Worm (Caenorhabditis elegans) whole organism, early embryonic: ENCODE data around the gene C05B5.11.

Experiments used
- B0310.2 ChIP-seq: sonication (generic microtip); optimal IDR thresholded peaks from 2 replicates; lab custom pipeline; 2016; ENCODE audit warnings: mild to moderate bottlenecking, missing genetic modification characterization, missing compliant biosample characterization
- F13C5.2 ChIP-seq: sonication (generic microtip); optimal IDR thresholded peaks from 2 replicates; lab custom pipeline; 2017; ENCODE audit warnings: mild to moderate bottlenecking, missing genetic modification characterization, inconsistent platforms, missing compliant biosample characterization
- aly-1 ChIP-seq: sonication (generic microtip); optimal IDR thresholded peaks from 2 replicates; lab custom pipeline; 2016; ENCODE audit warnings: missing genetic modification characterization, missing compliant biosample characterization
- ama-1 ChIP-seq: fragments of 150-350 bp; optimal IDR thresholded peaks from 2 replicates; lab custom pipeline; 2014
- ceh-13 ChIP-seq: fragments of 200-800 bp; sonication (Bioruptor generic); optimal IDR thresholded peaks from 2 replicates; lab custom pipeline; 2018; ENCODE audit warnings: mild to moderate bottlenecking, missing genetic modification characterization, missing compliant biosample characterization
- ceh-36 ChIP-seq: sonication (generic microtip); optimal IDR thresholded peaks from 2 replicates; lab custom pipeline; 2016; ENCODE audit warnings: missing genetic modification characterization, inconsistent platforms, missing compliant biosample characterization
- ets-7 ChIP-seq: sonication (generic microtip); optimal IDR thresholded peaks from 2 replicates; lab custom pipeline; 2016; ENCODE audit warnings: missing genotype, missing genetic modification characterization, missing compliant biosample characterization
- flt-1 ChIP-seq: fragments of 200-800 bp; sonication (Bioruptor generic); IDR thresholded peaks from 2 replicates; pipeline ENCODE4 v1.3.6; 2022; ENCODE audit warnings: missing genetic modification characterization, missing compliant biosample characterization
- hmbx-1 ChIP-seq: sonication (generic microtip); optimal IDR thresholded peaks from 2 replicates; lab custom pipeline; 2016; ENCODE audit warnings: mild to moderate bottlenecking, missing genetic modification characterization, missing compliant biosample characterization
- hmg-4 ChIP-seq: fragments of 200-800 bp; sonication (Bioruptor generic); optimal IDR thresholded peaks from 2 replicates; lab custom pipeline; 2018; ENCODE audit warnings: mild to moderate bottlenecking, missing genetic modification characterization, missing compliant biosample characterization
- hnd-1 ChIP-seq: sonication (generic microtip); optimal IDR thresholded peaks from 2 replicates; lab custom pipeline; 2016; ENCODE audit warnings: missing genetic modification characterization, missing compliant biosample characterization
- pes-1 ChIP-seq: fragments of 200-800 bp; sonication (Bioruptor generic); IDR thresholded peaks from 2 replicates; pipeline ENCODE4 v1.3.6; 2022; ENCODE audit warnings: missing genetic modification reagents, missing genetic modification characterization, missing compliant biosample characterization
- scrt-1 ChIP-seq: fragments of 200-800 bp; sonication (Bioruptor generic); IDR thresholded peaks from 2 replicates; pipeline ENCODE4 v1.3.6; 2022; ENCODE audit warnings: missing genetic modification characterization, missing compliant biosample characterization
- sea-1 ChIP-seq: fragments of 200-800 bp; sonication (Bioruptor generic); conservative IDR thresholded peaks from 2 replicates; pipeline ENCODE4 v1.3.6; 2022; ENCODE audit warnings: missing genetic modification characterization, missing compliant biosample characterization
- tbx-11 ChIP-seq: fragments of 200-800 bp; sonication (Bioruptor generic); IDR thresholded peaks from 2 replicates; pipeline ENCODE4 v1.3.6; 2022; ENCODE audit warnings: missing genetic modification characterization, missing compliant biosample characterization
- tbx-37 ChIP-seq: fragments of 200-800 bp; sonication (Bioruptor generic); conservative IDR thresholded peaks from 2 replicates; pipeline ENCODE4 v1.3.6; 2022; ENCODE audit warnings: missing genetic modification reagents, missing genetic modification characterization, missing compliant biosample characterization
- tra-4 ChIP-seq: sonication (generic microtip); optimal IDR thresholded peaks from 2 replicates; lab custom pipeline; 2017; ENCODE audit warnings: missing genetic modification characterization, missing compliant biosample characterization

The C05B5.11 gene

ce11 chrIII:9973765-9974164, 30.5 kb upstream of the C05B5.11 start, which contains the start of gene R10E12.2:
R10E12.2 (minus strand) TSS chrIII:9973865.
- TF ChIP-seq scrt-1 (GFP tag; lab: Robert Waterston, UW) (no peak), hmg-4 (GFP tag; lab: Kevin White, UChicago) (no peak), ets-7 (tag; lab: Kevin White, UChicago) (no peak), ceh-36 (tag; lab: Kevin White, UChicago) (no peak), sea-1 (no peak), tbx-37 (GFP tag; lab: Robert Waterston, UW) (no peak), F13C5.2 (tag; lab: Kevin White, UChicago) (no peak), hmbx-1 (tag; lab: Kevin White, UChicago) (no peak), flt-1 (GFP tag; lab: Robert Waterston, UW) (no peak), hnd-1 (no peak), aly-1 (tag; lab: Kevin White, UChicago) (no peak), pes-1 (GFP tag; lab: Robert Waterston, UW) (no peak), B0310.2 (tag; lab: Kevin White, UChicago) (no peak), ama-1 (lab: Kevin White, UChicago) (no peak), tbx-11 (GFP tag; lab: Robert Waterston, UW) (no peak), ceh-13 (GFP tag; lab: Kevin White, UChicago) (no peak)

DNA sequence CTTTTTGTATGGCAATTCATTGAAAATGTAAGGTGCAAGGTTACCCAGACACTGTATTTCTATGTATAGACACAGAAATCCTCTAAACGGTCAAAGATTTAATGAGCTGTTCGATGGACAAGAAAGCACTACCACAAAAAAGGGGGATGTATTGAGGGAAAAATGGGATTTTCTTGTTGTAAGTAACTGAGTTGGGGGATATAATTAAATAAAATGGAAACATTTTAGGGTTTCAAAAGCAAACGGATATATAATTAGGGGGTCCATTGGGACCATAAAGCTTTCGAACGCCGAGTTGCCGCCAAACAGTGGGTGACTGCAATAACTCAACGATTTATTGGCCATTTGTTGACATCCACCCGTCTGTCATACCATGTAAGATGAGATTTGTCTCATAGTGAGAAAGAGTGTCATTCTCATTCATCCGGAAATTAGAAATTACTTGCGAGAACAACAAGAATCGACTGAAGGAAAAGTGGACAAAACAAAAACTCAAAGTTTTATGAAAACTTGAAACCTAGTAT, 22.1 kb upstream of the C05B5.11 start:
- TF ChIP-seq ceh-13 (GFP tag; lab: Kevin White, UChicago) (no peak), ama-1 (lab: Kevin White, UChicago) (no peak), hmg-4 (GFP tag; lab: Kevin White, UChicago) (no peak), tra-4 (tag; lab: Kevin White, UChicago) (no peak), ets-7 (tag; lab: Kevin White, UChicago) (no peak), aly-1 (tag; lab: Kevin White, UChicago) (no peak), scrt-1 (GFP tag; lab: Robert Waterston, UW) (no peak), hnd-1 (no peak), F13C5.2 (tag; lab: Kevin White, UChicago) (no peak)

- TF ChIP-seq sea-1, result no peak
- TF ChIP-seq tbx-11 (GFP tag; lab: Robert Waterston, UW), result no peak
- TF ChIP-seq hmg-4 (GFP tag; lab: Kevin White, UChicago), result no peak
- TF ChIP-seq B0310.2 (tag; lab: Kevin White, UChicago), result no peak
- TF ChIP-seq ceh-36 (tag; lab: Kevin White, UChicago), result no peak
- no peak for TF ChIP-seq ceh-13 (GFP tag; lab: Kevin White, UChicago)
- no peak for TF ChIP-seq aly-1 (tag; lab: Kevin White, UChicago)
- no peak for TF ChIP-seq tra-4 (tag; lab: Kevin White, UChicago)
- TF ChIP-seq tbx-37 (GFP tag; lab: Robert Waterston, UW), result no peak
- no peak for TF ChIP-seq scrt-1 (GFP tag; lab: Robert Waterston, UW)
- TF ChIP-seq pes-1 (GFP tag; lab: Robert Waterston, UW), result no peak
- TF ChIP-seq flt-1 (GFP tag; lab: Robert Waterston, UW), result no peak
- no peak for TF ChIP-seq ama-1 (lab: Kevin White, UChicago)
- TF ChIP-seq hnd-1, result no peak
- TF ChIP-seq F13C5.2 (tag; lab: Kevin White, UChicago), result no peak
- no peak for TF ChIP-seq ets-7 (tag; lab: Kevin White, UChicago)
- TF ChIP-seq hmbx-1 (tag; lab: Kevin White, UChicago), result no peak
These were observed 19.7 kb upstream of the C05B5.11 start for ce11 chrIII:9984604-9985003.

- TF ChIP-seq hmg-4 (GFP tag; lab: Kevin White, UChicago) (no peak), hmbx-1 (tag; lab: Kevin White, UChicago) (no peak), ama-1 (lab: Kevin White, UChicago) (no peak), tbx-11 (GFP tag; lab: Robert Waterston, UW) (no peak), hnd-1 (no peak), B0310.2 (tag; lab: Kevin White, UChicago) (no peak), ceh-36 (tag; lab: Kevin White, UChicago) (no peak), aly-1 (tag; lab: Kevin White, UChicago) (no peak), flt-1 (GFP tag; lab: Robert Waterston, UW) (no peak), scrt-1 (GFP tag; lab: Robert Waterston, UW) (no peak), ets-7 (tag; lab: Kevin White, UChicago) (no peak), ceh-13 (GFP tag; lab: Kevin White, UChicago) (no peak), sea-1 (no peak), F13C5.2 (tag; lab: Kevin White, UChicago) (no peak), tbx-37 (GFP tag; lab: Robert Waterston, UW) (no peak), tra-4 (tag; lab: Kevin White, UChicago) (no peak), pes-1 (GFP tag; lab: Robert Waterston, UW) (no peak)
These were observed 18.8 kb upstream of the C05B5.11 start for ce11 chrIII:9985542-9985941.

ce11 chrIII:9986827-9987429, 17.4 kb upstream of the C05B5.11 start, which contains the start of gene C05B5.12:
C05B5.12 (plus strand) TSS chrIII:9987379.
- TF ChIP-seq flt-1 (GFP tag; lab: Robert Waterston, UW) (no peak), pes-1 (GFP tag; lab: Robert Waterston, UW) (no peak), ets-7 (tag; lab: Kevin White, UChicago) (no peak), hnd-1 (no peak), hmbx-1 (tag; lab: Kevin White, UChicago) (no peak), ceh-13 (GFP tag; lab: Kevin White, UChicago) (no peak), ama-1 (lab: Kevin White, UChicago) (no peak)

DNA sequence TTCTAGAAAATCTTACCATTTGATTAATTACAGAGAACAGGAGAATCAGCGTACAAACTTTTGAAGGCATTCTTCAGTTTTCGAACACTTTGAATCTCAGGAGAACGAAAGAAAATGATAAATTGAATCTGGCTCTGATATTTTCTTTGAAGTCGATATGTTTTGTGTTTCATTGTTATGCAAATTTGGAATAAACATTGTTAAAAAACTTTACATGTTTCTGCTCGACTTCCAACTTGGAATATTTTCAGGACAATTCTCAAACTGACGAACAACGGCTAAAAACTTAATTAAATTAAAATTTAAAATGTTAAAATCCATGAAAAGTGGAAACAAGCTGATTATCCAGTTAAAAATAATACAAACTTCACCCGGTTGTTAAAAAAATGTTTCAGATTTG, 16.0 kb upstream of the C05B5.11 start, which contains the start of gene C05B5.1:
Gene C05B5.1 (minus strand): TSS at position 101 of the 400 bp plus-strand sequence.
- TF ChIP-seq hmbx-1 (tag; lab: Kevin White, UChicago), result no peak
- TF ChIP-seq pes-1 (GFP tag; lab: Robert Waterston, UW), result no peak
- TF ChIP-seq scrt-1 (GFP tag; lab: Robert Waterston, UW), result no peak
- no peak for TF ChIP-seq ama-1 (lab: Kevin White, UChicago)
- TF ChIP-seq tra-4 (tag; lab: Kevin White, UChicago), result no peak
- no peak for TF ChIP-seq F13C5.2 (tag; lab: Kevin White, UChicago)
- TF ChIP-seq hmg-4 (GFP tag; lab: Kevin White, UChicago), result no peak
- no peak for TF ChIP-seq tbx-11 (GFP tag; lab: Robert Waterston, UW)
- no peak for TF ChIP-seq aly-1 (tag; lab: Kevin White, UChicago)
- TF ChIP-seq ceh-36 (tag; lab: Kevin White, UChicago), result no peak
- TF ChIP-seq ets-7 (tag; lab: Kevin White, UChicago), result no peak
- no peak for TF ChIP-seq sea-1
- no peak for TF ChIP-seq tbx-37 (GFP tag; lab: Robert Waterston, UW)
- no peak for TF ChIP-seq flt-1 (GFP tag; lab: Robert Waterston, UW)
- TF ChIP-seq ceh-13 (GFP tag; lab: Kevin White, UChicago), result no peak
- no peak for TF ChIP-seq hnd-1
- TF ChIP-seq B0310.2 (tag; lab: Kevin White, UChicago), result no peak
